Worm (Caenorhabditis elegans): ENCODE data around the gene srh-299.
"Not testable (repeated sequence)": the region's sequence is repeated elsewhere in the genome, so short reads cannot be mapped to it uniquely, and the experiment has no call there.

The srh-299 gene

ce11 chrV:15899696-15900095 is 36.6 kb downstream of the srh-299 start, which contains the start of gene T06C12.14:
TSS of gene T06C12.14 (plus strand) at chrV:15899996.
- no peak for TF ChIP-seq unc-62 (GFP tag; optimal IDR thresholded peaks at IDR 0.05)

ce11 chrV:15900564-15900963 is 37.4 kb downstream of the srh-299 start:
- no peak for TF ChIP-seq unc-62 (GFP tag; optimal IDR thresholded peaks at IDR 0.05)

- TF ChIP-seq unc-62 (GFP tag; optimal IDR thresholded peaks at IDR 0.05): not testable (repeated sequence)
Measured at ce11 chrV:15905530-15905929, 42.4 kb downstream of the srh-299 start, which contains the start of the genes F35E8.1 and F35E8.2. TSS of gene F35E8.1 (minus strand) at chrV:15905630. TSS of gene F35E8.2 (plus strand) at chrV:15905661.

ce11 chrV:15911848-15912247 is 48.7 kb downstream of the srh-299 start, which contains the start of gene F35E8.6:
TSS of gene F35E8.6 (plus strand) at chrV:15912148.
- no peak for TF ChIP-seq unc-62 (GFP tag; optimal IDR thresholded peaks at IDR 0.05)

- TF ChIP-seq unc-62 (GFP tag; optimal IDR thresholded peaks at IDR 0.05): no peak
Measured at ce11 chrV:15912677-15913076, 49.5 kb downstream of the srh-299 start.

- TF ChIP-seq unc-62 (GFP tag; optimal IDR thresholded peaks at IDR 0.05): no peak
Measured at ce11 chrV:15913714-15914113, 50.6 kb downstream of the srh-299 start, which contains the start of gene F35E8.7. TSS of gene F35E8.7 (plus strand) at chrV:15914014.

All from whole organism, dauer.